ENCODE assay signal across 1 fruit fly cellular context in the genomic region with DNA sequence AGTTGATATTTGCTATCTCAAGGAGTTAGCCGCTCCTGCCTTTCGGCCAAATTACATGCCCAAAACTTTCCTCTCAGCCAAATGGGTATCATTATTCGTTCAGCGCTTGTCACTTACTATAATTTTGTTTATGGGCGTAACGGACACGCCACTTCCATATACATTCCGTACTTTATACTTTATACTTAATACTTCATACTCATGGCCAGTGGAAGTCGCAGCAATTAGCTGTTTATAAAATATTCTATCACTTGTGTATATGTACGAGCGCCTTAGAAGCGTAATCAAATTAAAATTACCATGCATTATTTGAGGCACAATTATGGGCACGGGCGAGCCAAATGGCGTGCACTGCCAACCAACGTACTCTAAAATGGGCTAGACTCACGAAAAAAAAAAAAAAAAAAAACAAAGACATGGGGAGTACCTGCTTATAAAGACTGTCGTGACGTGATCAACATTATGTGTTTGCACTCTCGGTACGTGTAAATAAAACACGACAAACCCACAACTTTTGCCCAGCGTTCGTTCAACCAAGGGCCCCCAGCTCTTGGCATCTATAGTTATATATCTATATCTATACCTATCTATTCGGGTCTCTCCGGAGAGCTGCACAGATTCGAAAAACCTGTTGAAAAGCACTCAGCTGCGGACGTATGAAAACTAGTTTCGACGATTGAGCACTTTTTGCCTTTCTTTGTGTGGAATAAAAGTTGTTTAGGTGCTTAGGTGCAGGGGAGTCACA.
A peak's percentile ranks its signal among the peaks of the same experiment; 100 is the strongest.
TF ChIP-seq lines count a peak whose summit lies in the region.

No protein-coding gene starts in this region.

TF ChIP-seq in whole organism, embryonic, 481 proteins besides CTCF, POLR2A, EP300 and RAD21 (continued from another document and continues in another):
- peak; percentile 31 for TF ChIP-seq CG11723 (GFP tag; optimal IDR thresholded peaks at IDR 0.05; lab: Kevin White, UChicago)
- TF ChIP-seq D (optimal IDR thresholded peaks at IDR 0.05; lab: Kevin White, UChicago), result no peak
- TF ChIP-seq D (GFP tag; optimal IDR thresholded peaks at IDR 0.05; lab: Kevin White, UChicago), result no peak
- no peak for TF ChIP-seq BtbVII (GFP tag; optimal IDR thresholded peaks at IDR 0.05; lab: Kevin White, UChicago)
- no peak for TF ChIP-seq ERR (GFP tag; optimal IDR thresholded peaks at IDR 0.05; lab: Kevin White, UChicago)
- TF ChIP-seq sug (tag; optimal IDR thresholded peaks at IDR 0.05; lab: Kevin White, UChicago), result no peak
- no peak for TF ChIP-seq CG1529 (GFP tag; optimal IDR thresholded peaks at IDR 0.05; lab: Kevin White, UChicago)
- TF ChIP-seq Nf-YC (tag; optimal IDR thresholded peaks at IDR 0.05; lab: Kevin White, UChicago), result no peak
- TF ChIP-seq CG15479 (GFP tag; optimal IDR thresholded peaks at IDR 0.05; lab: Kevin White, UChicago), result no peak
- TF ChIP-seq phol (tag; optimal IDR thresholded peaks at IDR 0.05; lab: Kevin White, UChicago), result no peak
- TF ChIP-seq dm (GFP tag; optimal IDR thresholded peaks at IDR 0.05; lab: Kevin White, UChicago), result no peak
- no peak for TF ChIP-seq CG14441 (GFP tag; IDR thresholded peaks at IDR 0.05; lab: Robert Waterston, UW)
- TF ChIP-seq gsb-n (tag; optimal IDR thresholded peaks at IDR 0.05; lab: Kevin White, UChicago), result no peak
- TF ChIP-seq Taf1 (GFP tag; IDR thresholded peaks at IDR 0.05; lab: Robert Waterston, UW), result no peak
- no peak for TF ChIP-seq CG8924 (tag; optimal IDR thresholded peaks at IDR 0.05; lab: Kevin White, UChicago)
- TF ChIP-seq bowl (GFP tag; IDR thresholded peaks at IDR 0.05; lab: Robert Waterston, UW), result no peak
- no peak for TF ChIP-seq sna (GFP tag; IDR thresholded peaks at IDR 0.05; lab: Robert Waterston, UW; ENCODE audit: partially characterized antibody)
- TF ChIP-seq lbe (GFP tag; optimal IDR thresholded peaks at IDR 0.05; lab: Kevin White, UChicago), result no peak
- no peak for TF ChIP-seq CG1647 (GFP tag; optimal IDR thresholded peaks at IDR 0.05; lab: Kevin White, UChicago)
- no peak for TF ChIP-seq Lim3 (GFP tag; IDR thresholded peaks at IDR 0.05; lab: Robert Waterston, UW)
- TF ChIP-seq Hmx (GFP tag; optimal IDR thresholded peaks at IDR 0.05; lab: Kevin White, UChicago), result no peak
- TF ChIP-seq CG32772 (GFP tag; IDR thresholded peaks at IDR 0.05; lab: Robert Waterston, UW), result 0 out of 2 replicates have a peak, but pooled peaks have one; percentile 25
- TF ChIP-seq CG13296 (GFP tag; optimal IDR thresholded peaks at IDR 0.05; lab: Kevin White, UChicago), result peak; percentile 35
- TF ChIP-seq klu (GFP tag; IDR thresholded peaks at IDR 0.05; lab: Robert Waterston, UW), result no peak
- no peak for TF ChIP-seq CG6654 (GFP tag; optimal IDR thresholded peaks at IDR 0.05; lab: Kevin White, UChicago)
- TF ChIP-seq Bdp1 (GFP tag; optimal IDR thresholded peaks at IDR 0.05; lab: Kevin White, UChicago), result no peak
- TF ChIP-seq jumu (GFP tag; optimal IDR thresholded peaks at IDR 0.05; lab: Kevin White, UChicago), result no peak
- peak; percentile 18; the same call in 1 of the 2 replicates for TF ChIP-seq Adf1 (GFP tag; IDR thresholded peaks at IDR 0.05; lab: Robert Waterston, UW)
- no peak for TF ChIP-seq Atf6 (GFP tag; IDR thresholded peaks at IDR 0.05; lab: Robert Waterston, UW)
- peak; percentile 64 for TF ChIP-seq lab (GFP tag; optimal IDR thresholded peaks at IDR 0.05; lab: Kevin White, UChicago)
- TF ChIP-seq CG15269 (tag; optimal IDR thresholded peaks at IDR 0.05; lab: Kevin White, UChicago), result no peak
- TF ChIP-seq CG14965 (GFP tag; optimal IDR thresholded peaks at IDR 0.05; lab: Kevin White, UChicago; ENCODE audit: borderline replicate concordance), result no peak
- TF ChIP-seq pho (GFP tag; optimal IDR thresholded peaks at IDR 0.05; lab: Kevin White, UChicago), result no peak
- no peak for TF ChIP-seq fd3F (GFP tag; optimal IDR thresholded peaks at IDR 0.05; lab: Kevin White, UChicago)
- no peak for TF ChIP-seq CG13287 (GFP tag; IDR thresholded peaks at IDR 0.05; lab: Robert Waterston, UW; ENCODE audit: partially characterized antibody)
- TF ChIP-seq Myb (GFP tag; optimal IDR thresholded peaks at IDR 0.05; lab: Kevin White, UChicago), result no peak
- TF ChIP-seq CG13424 (tag; optimal IDR thresholded peaks at IDR 0.05; lab: Kevin White, UChicago), result no peak
- no peak for TF ChIP-seq CG12155 (GFP tag; optimal IDR thresholded peaks at IDR 0.05; lab: Kevin White, UChicago)
- TF ChIP-seq sqz (GFP tag; optimal IDR thresholded peaks at IDR 0.05; lab: Kevin White, UChicago), result peak; percentile 74
- no peak for TF ChIP-seq CG9797 (GFP tag; optimal IDR thresholded peaks at IDR 0.05; lab: Kevin White, UChicago)
- TF ChIP-seq NC2β (GFP tag; optimal IDR thresholded peaks at IDR 0.05; lab: Kevin White, UChicago), result no peak
- TF ChIP-seq CG8089 (GFP tag; optimal IDR thresholded peaks at IDR 0.05; lab: Kevin White, UChicago), result no peak
- TF ChIP-seq slou (GFP tag; optimal IDR thresholded peaks at IDR 0.05; lab: Kevin White, UChicago), result no peak
- TF ChIP-seq slbo (GFP tag; IDR thresholded peaks at IDR 0.05; lab: Robert Waterston, UW), result no peak
- TF ChIP-seq Sin3A (optimal IDR thresholded peaks at IDR 0.05; lab: Kevin White, UChicago), result no peak
- TF ChIP-seq btn (GFP tag; optimal IDR thresholded peaks at IDR 0.05; lab: Kevin White, UChicago), result no peak
- TF ChIP-seq exex (tag; optimal IDR thresholded peaks at IDR 0.05; lab: Kevin White, UChicago), result no peak
- no peak for TF ChIP-seq Camta (GFP tag; optimal IDR thresholded peaks at IDR 0.05; lab: Kevin White, UChicago)
- TF ChIP-seq CG1024 (GFP tag; IDR thresholded peaks at IDR 0.05; lab: Robert Waterston, UW), result no peak
- TF ChIP-seq Antp (GFP tag; optimal IDR thresholded peaks at IDR 0.05; lab: Kevin White, UChicago), result no peak
- TF ChIP-seq CG16815 (GFP tag; optimal IDR thresholded peaks at IDR 0.05; lab: Kevin White, UChicago), result no peak
- TF ChIP-seq pita (GFP tag; optimal IDR thresholded peaks at IDR 0.05; lab: Kevin White, UChicago), result no peak
- TF ChIP-seq zen2 (GFP tag; IDR thresholded peaks at IDR 0.05; lab: Robert Waterston, UW; ENCODE audit: partially characterized antibody), result no peak
- TF ChIP-seq NfI (GFP tag; optimal IDR thresholded peaks at IDR 0.05; lab: Kevin White, UChicago), result no peak
- no peak for TF ChIP-seq CG14667 (GFP tag; IDR thresholded peaks at IDR 0.05; lab: Robert Waterston, UW)
- peak; percentile 2 for TF ChIP-seq scrt (GFP tag; optimal IDR thresholded peaks at IDR 0.05; lab: Kevin White, UChicago)
- peak; percentile 37 for TF ChIP-seq ATbp (GFP tag; optimal IDR thresholded peaks at IDR 0.05; lab: Kevin White, UChicago)
- no peak for TF ChIP-seq Awh (GFP tag; IDR thresholded peaks at IDR 0.05; lab: Robert Waterston, UW)
- no peak for TF ChIP-seq CG9609 (GFP tag; optimal IDR thresholded peaks at IDR 0.05; lab: Kevin White, UChicago)
- TF ChIP-seq D19B (GFP tag; optimal IDR thresholded peaks at IDR 0.05; lab: Kevin White, UChicago), result no peak
- no peak for TF ChIP-seq maf-S (GFP tag; optimal IDR thresholded peaks at IDR 0.05; lab: Kevin White, UChicago)
- no peak for TF ChIP-seq CG12659 (GFP tag; optimal IDR thresholded peaks at IDR 0.05; lab: Kevin White, UChicago)
- no peak for TF ChIP-seq B-H1 (GFP tag; IDR thresholded peaks at IDR 0.05; lab: Robert Waterston, UW)
- TF ChIP-seq da (GFP tag; optimal IDR thresholded peaks at IDR 0.05; lab: Kevin White, UChicago), result no peak
- no peak for TF ChIP-seq HHEX (GFP tag; optimal IDR thresholded peaks at IDR 0.05; lab: Kevin White, UChicago)
- TF ChIP-seq Ssrp (tag; optimal IDR thresholded peaks at IDR 0.05; lab: Kevin White, UChicago), result no peak
- no peak for TF ChIP-seq sisA (GFP tag; IDR thresholded peaks at IDR 0.05; lab: Robert Waterston, UW)
- TF ChIP-seq dmrt11E (tag; optimal IDR thresholded peaks at IDR 0.05; lab: Kevin White, UChicago), result no peak
- no peak for TF ChIP-seq CG3065 (GFP tag; optimal IDR thresholded peaks at IDR 0.05; lab: Kevin White, UChicago)
- no peak for TF ChIP-seq CG11085 (GFP tag; IDR thresholded peaks at IDR 0.05; lab: Robert Waterston, UW)
- TF ChIP-seq CG10959 (GFP tag; IDR thresholded peaks at IDR 0.05; lab: Robert Waterston, UW), result no peak
- TF ChIP-seq sr (GFP tag; IDR thresholded peaks at IDR 0.05; lab: Robert Waterston, UW), result no peak
- TF ChIP-seq Vsx1 (GFP tag; optimal IDR thresholded peaks at IDR 0.05; lab: Kevin White, UChicago), result no peak
- TF ChIP-seq CG14860 (GFP tag; IDR thresholded peaks at IDR 0.05; lab: Robert Waterston, UW; ENCODE audit: partially characterized antibody), result no peak
- no peak for TF ChIP-seq ttk (GFP tag; IDR thresholded peaks at IDR 0.05; lab: Robert Waterston, UW)
- no peak for TF ChIP-seq nau (GFP tag; optimal IDR thresholded peaks at IDR 0.05; lab: Kevin White, UChicago)
- no peak for TF ChIP-seq Hey (tag; optimal IDR thresholded peaks at IDR 0.05; lab: Kevin White, UChicago)
- TF ChIP-seq CG15514 (GFP tag; optimal IDR thresholded peaks at IDR 0.05; lab: Kevin White, UChicago), result no peak
- no peak for TF ChIP-seq hb (GFP tag; IDR thresholded peaks at IDR 0.05; lab: Robert Waterston, UW; ENCODE audit: partially characterized antibody)
- TF ChIP-seq CoRest (tag; optimal IDR thresholded peaks at IDR 0.05; lab: Kevin White, UChicago), result no peak
- no peak for TF ChIP-seq CG17829 (tag; optimal IDR thresholded peaks at IDR 0.05; lab: Kevin White, UChicago)
- no peak for TF ChIP-seq CG7786 (GFP tag; optimal IDR thresholded peaks at IDR 0.05; lab: Kevin White, UChicago)
- no peak for TF ChIP-seq CG2678 (tag; optimal IDR thresholded peaks at IDR 0.05; lab: Kevin White, UChicago)
- TF ChIP-seq CG11560 (tag; IDR thresholded peaks at IDR 0.05; lab: Robert Waterston, UW), result no peak
- peak; percentile 56 for TF ChIP-seq MTF-1 (GFP tag; optimal IDR thresholded peaks at IDR 0.05; lab: Kevin White, UChicago; ENCODE audit: borderline replicate concordance)
- TF ChIP-seq CG1233 (GFP tag; optimal IDR thresholded peaks at IDR 0.05; lab: Kevin White, UChicago), result no peak
- TF ChIP-seq CG18619 (GFP tag; optimal IDR thresholded peaks at IDR 0.05; lab: Kevin White, UChicago), result no peak
- no peak for TF ChIP-seq Dp (GFP tag; optimal IDR thresholded peaks at IDR 0.05; lab: Kevin White, UChicago)
- no peak for TF ChIP-seq dmrt99B (tag; optimal IDR thresholded peaks at IDR 0.05; lab: Kevin White, UChicago)
- TF ChIP-seq CG4707 (GFP tag; optimal IDR thresholded peaks at IDR 0.05; lab: Kevin White, UChicago), result peak; percentile 43
- 0 out of 3 replicates have a peak, but pooled peaks have one; percentile 12 for TF ChIP-seq CG11695 (GFP tag; IDR thresholded peaks at IDR 0.05; lab: Robert Waterston, UW)
- no peak for TF ChIP-seq Rx (GFP tag; IDR thresholded peaks at IDR 0.05; lab: Robert Waterston, UW)
- peak; percentile 24 for TF ChIP-seq CG5180 (GFP tag; optimal IDR thresholded peaks at IDR 0.05; lab: Kevin White, UChicago)
- no peak for TF ChIP-seq CG34422 (GFP tag; IDR thresholded peaks at IDR 0.05; lab: Robert Waterston, UW)
- no peak for TF ChIP-seq Atf3 (GFP tag; optimal IDR thresholded peaks at IDR 0.05; lab: Kevin White, UChicago)
- peak; percentile 91; the same call in 3 of the 4 replicates for TF ChIP-seq chinmo (GFP tag; IDR thresholded peaks at IDR 0.05; lab: Robert Waterston, UW; ENCODE audit: partially characterized antibody)
- no peak for TF ChIP-seq Meics (GFP tag; optimal IDR thresholded peaks at IDR 0.05; lab: Kevin White, UChicago)
- TF ChIP-seq CG10431 (GFP tag; optimal IDR thresholded peaks at IDR 0.05; lab: Kevin White, UChicago), result peak; percentile 50
- no peak for TF ChIP-seq pan (optimal IDR thresholded peaks at IDR 0.05; lab: Kevin White, UChicago)
- TF ChIP-seq pan (GFP tag; optimal IDR thresholded peaks at IDR 0.05 in 1 of 2, IDR thresholded peaks at IDR 0.05 in 1 of 2), result no peak
- TF ChIP-seq Abd-B (GFP tag; optimal IDR thresholded peaks at IDR 0.05; lab: Kevin White, UChicago), result no peak
- TF ChIP-seq CG4424 (GFP tag; optimal IDR thresholded peaks at IDR 0.05; lab: Kevin White, UChicago), result no peak
- TF ChIP-seq CG1792 (GFP tag; optimal IDR thresholded peaks at IDR 0.05; lab: Kevin White, UChicago), result no peak
- no peak for TF ChIP-seq CG4404 (GFP tag; IDR thresholded peaks at IDR 0.05; lab: Robert Waterston, UW)
- TF ChIP-seq emc (GFP tag; optimal IDR thresholded peaks at IDR 0.05; lab: Kevin White, UChicago), result no peak
- TF ChIP-seq fu2 (GFP tag; optimal IDR thresholded peaks at IDR 0.05; lab: Kevin White, UChicago), result no peak
- no peak for TF ChIP-seq CG8765 (GFP tag; IDR thresholded peaks at IDR 0.05; lab: Robert Waterston, UW)
- TF ChIP-seq NK7.1 (GFP tag; optimal IDR thresholded peaks at IDR 0.05; lab: Kevin White, UChicago), result no peak
- no peak for TF ChIP-seq CG7556 (GFP tag; optimal IDR thresholded peaks at IDR 0.05; lab: Kevin White, UChicago)
- TF ChIP-seq CG3163 (GFP tag; optimal IDR thresholded peaks at IDR 0.05; lab: Kevin White, UChicago), result no peak
- no peak for TF ChIP-seq az2 (GFP tag; optimal IDR thresholded peaks at IDR 0.05; lab: Kevin White, UChicago)
- TF ChIP-seq CG32532 (GFP tag; IDR thresholded peaks at IDR 0.05; lab: Robert Waterston, UW), result no peak
- no peak for TF ChIP-seq Xbp1 (GFP tag; optimal IDR thresholded peaks at IDR 0.05; lab: Kevin White, UChicago)
- no peak for TF ChIP-seq MESR4 (GFP tag; optimal IDR thresholded peaks at IDR 0.05; lab: Kevin White, UChicago)
- TF ChIP-seq Xrp1 (GFP tag; IDR thresholded peaks at IDR 0.05; lab: Robert Waterston, UW), result peak; percentile 39; the same call in 1 of the 2 replicates
- no peak for TF ChIP-seq Mad (GFP tag; optimal IDR thresholded peaks at IDR 0.05; lab: Kevin White, UChicago)
- TF ChIP-seq CG4282 (GFP tag; optimal IDR thresholded peaks at IDR 0.05; lab: Kevin White, UChicago), result no peak
- TF ChIP-seq run (tag; optimal IDR thresholded peaks at IDR 0.05; lab: Kevin White, UChicago), result no peak
- no peak for TF ChIP-seq CG17186 (GFP tag; optimal IDR thresholded peaks at IDR 0.05; lab: Kevin White, UChicago)
- no peak for TF ChIP-seq pb (GFP tag; optimal IDR thresholded peaks at IDR 0.05; lab: Kevin White, UChicago)
- peak; percentile 54 for TF ChIP-seq wek (GFP tag; optimal IDR thresholded peaks at IDR 0.05; lab: Kevin White, UChicago)
- TF ChIP-seq tap (tag; optimal IDR thresholded peaks at IDR 0.05; lab: Kevin White, UChicago), result no peak
- TF ChIP-seq ash1 (GFP tag; optimal IDR thresholded peaks at IDR 0.05; lab: Kevin White, UChicago), result no peak
- TF ChIP-seq CG16813 (GFP tag; IDR thresholded peaks at IDR 0.05; lab: Robert Waterston, UW; ENCODE audit: partially characterized antibody), result no peak
- peak; percentile 43; the same call in 1 of the 2 replicates for TF ChIP-seq vvl (GFP tag; IDR thresholded peaks at IDR 0.05; lab: Robert Waterston, UW)
- no peak for TF ChIP-seq CG32767 (GFP tag; IDR thresholded peaks at IDR 0.05; lab: Robert Waterston, UW)
- TF ChIP-seq Doc2 (GFP tag; IDR thresholded peaks at IDR 0.05; lab: Robert Waterston, UW), result no peak
- TF ChIP-seq CG13775 (GFP tag; optimal IDR thresholded peaks at IDR 0.05; lab: Kevin White, UChicago), result no peak
